Fruit fly (Drosophila melanogaster) whole organism, embryonic: Measurements from ENCODE around the gene CG14868.

Source experiments
- Atf3 ChIP-seq: fragments of 200-800 bp; sonication (Bioruptor generic); optimal IDR thresholded peaks from 3 replicates; lab custom pipeline; 2016; ENCODE audit warnings: missing biosample characterization, missing genetic modification characterization
- B-H2 ChIP-seq: fragments of 200-800 bp; sonication (Bioruptor generic); optimal IDR thresholded peaks from 2 replicates; lab custom pipeline; 2018; ENCODE audit warnings: missing biosample characterization, mild to moderate bottlenecking, missing genetic modification characterization
- CG10321 ChIP-seq: fragments of 200-800 bp; sonication (Bioruptor generic); IDR thresholded peaks from 2 replicates; pipeline ENCODE4 v1.3.6; 2022; ENCODE audit warnings: missing biosample characterization, missing genetic modification characterization
- CG11093 ChIP-seq: fragments of 200-800 bp; sonication (Bioruptor generic); IDR thresholded peaks from 3 replicates; pipeline ENCODE4 v1.3.6; 2022; ENCODE audit warnings: missing biosample characterization, missing genetic modification characterization
- CG11695 ChIP-seq: fragments of 200-800 bp; sonication (Bioruptor generic); IDR thresholded peaks from 3 replicates; pipeline ENCODE4 v1.3.6; 2022; ENCODE audit warnings: missing biosample characterization, missing genetic modification characterization
- CG13424 ChIP-seq: fragments of 200-800 bp; sonication (Bioruptor generic); optimal IDR thresholded peaks from 2 replicates; lab custom pipeline; 2019; ENCODE audit warnings: missing biosample characterization, mild to moderate bottlenecking, missing genetic modification characterization, moderate library complexity
- CG14441 ChIP-seq: fragments of 200-800 bp; sonication (Bioruptor generic); IDR thresholded peaks from 2 replicates; pipeline ENCODE4 v1.3.6; 2022; ENCODE audit warnings: missing biosample characterization, missing genetic modification characterization
- CG15696 ChIP-seq: fragments of 200-800 bp; sonication (Bioruptor generic); optimal IDR thresholded peaks from 2 replicates; lab custom pipeline; 2019; ENCODE audit warnings: missing biosample characterization, mild to moderate bottlenecking, missing genetic modification characterization, moderate library complexity
- CG17568 ChIP-seq: fragments of 200-800 bp; sonication (Bioruptor generic); optimal IDR thresholded peaks from 2 replicates; lab custom pipeline; 2018; ENCODE audit warnings: missing biosample characterization, mild to moderate bottlenecking, missing genetic modification characterization, moderate library complexity
- CG17829 ChIP-seq: fragments of 200-800 bp; optimal IDR thresholded peaks from 2 replicates; lab custom pipeline; 2019; ENCODE audit warnings: missing biosample characterization, mild to moderate bottlenecking, missing genetic modification characterization, moderate library complexity
- CG18011 ChIP-seq: fragments of 200-800 bp; sonication (Bioruptor generic); optimal IDR thresholded peaks from 2 replicates; lab custom pipeline; 2017; ENCODE audit warnings: missing biosample characterization, missing genetic modification characterization, mild to moderate bottlenecking, moderate library complexity, missing genotype
- CG2120 ChIP-seq: fragments of 200-800 bp; sonication (Bioruptor generic); optimal IDR thresholded peaks from 3 replicates; lab custom pipeline; 2016; ENCODE audit warnings: missing biosample characterization, missing genetic modification characterization
- CG30403 ChIP-seq: fragments of 200-800 bp; sonication (Bioruptor generic); optimal IDR thresholded peaks from 3 replicates; lab custom pipeline; 2016; ENCODE audit warnings: missing biosample characterization, missing genetic modification characterization
- CG32767 ChIP-seq: fragments of 200-800 bp; sonication (Bioruptor generic); IDR thresholded peaks from 2 replicates; pipeline ENCODE4 v1.3.6; 2022; ENCODE audit warnings: missing biosample characterization, missing genetic modification characterization
- CG34376 ChIP-seq: fragments of 200-800 bp; sonication (Bioruptor generic); optimal IDR thresholded peaks from 2 replicates; lab custom pipeline; 2018; ENCODE audit warnings: missing biosample characterization, mild to moderate bottlenecking, missing genetic modification characterization
- CG4707 ChIP-seq: fragments of 200-800 bp; sonication (Bioruptor generic); optimal IDR thresholded peaks from 2 replicates; lab custom pipeline; 2018; ENCODE audit warnings: missing biosample characterization, mild to moderate bottlenecking, missing genetic modification characterization, moderate library complexity
- CG6683 ChIP-seq: fragments of 200-800 bp; sonication (Bioruptor generic); optimal IDR thresholded peaks from 2 replicates; lab custom pipeline; 2017; ENCODE audit warnings: missing biosample characterization, mild to moderate bottlenecking, missing genetic modification characterization, missing genetic modification reagents
- CG8089 ChIP-seq: fragments of 200-800 bp; sonication (Bioruptor generic); optimal IDR thresholded peaks from 3 replicates; lab custom pipeline; 2016; ENCODE audit warnings: missing biosample characterization, missing genetic modification characterization
- CoRest ChIP-seq: fragments of 200-800 bp; sonication (Bioruptor generic); optimal IDR thresholded peaks from 3 replicates; lab custom pipeline; 2018; ENCODE audit warnings: missing biosample characterization, mild to moderate bottlenecking, missing genetic modification characterization, moderate library complexity
- E2f1 ChIP-seq: fragments of 200-800 bp; sonication (Bioruptor generic); IDR thresholded peaks from 2 replicates; pipeline ENCODE4 v1.3.6; 2022; ENCODE audit warnings: missing biosample characterization, missing genetic modification characterization
- Ets65A ChIP-seq: fragments of 200-800 bp; sonication (Bioruptor generic); peaks from one replicate; lab custom pipeline; 2016; ENCODE audit warnings: missing biosample characterization, missing genetic modification characterization
- HmgZ ChIP-seq: fragments of 200-800 bp; sonication (Bioruptor generic); optimal IDR thresholded peaks from 2 replicates; lab custom pipeline; 2018; ENCODE audit warnings: missing biosample characterization, mild to moderate bottlenecking, missing genetic modification characterization
- Hmx ChIP-seq: fragments of 200-800 bp; sonication (Bioruptor generic); optimal IDR thresholded peaks from 2 replicates; lab custom pipeline; 2016; ENCODE audit warnings: missing biosample characterization, missing genetic modification characterization
- Oli ChIP-seq: fragments of 200-800 bp; sonication (Bioruptor generic); optimal IDR thresholded peaks from 2 replicates; lab custom pipeline; 2018; ENCODE audit warnings: missing biosample characterization, mild to moderate bottlenecking, missing genetic modification characterization, moderate library complexity
- PHDP ChIP-seq: fragments of 200-800 bp; sonication (Bioruptor generic); optimal IDR thresholded peaks from 3 replicates; lab custom pipeline; 2018; ENCODE audit warnings: missing biosample characterization, mild to moderate bottlenecking, missing genetic modification characterization, moderate library complexity
- Ptx1 ChIP-seq: fragments of 200-800 bp; sonication (Bioruptor generic); IDR thresholded peaks from 2 replicates; pipeline ENCODE4 v1.3.6; 2022; ENCODE audit warnings: missing biosample characterization, missing genetic modification characterization
- Rfx ChIP-seq: fragments of 200-800 bp; sonication (Bioruptor generic); IDR thresholded peaks from 2 replicates; pipeline ENCODE4 v1.3.6; 2022; ENCODE audit warnings: missing biosample characterization, missing genetic modification characterization
- Rx ChIP-seq: fragments of 200-800 bp; sonication (Bioruptor generic); IDR thresholded peaks from 2 replicates; pipeline ENCODE4 v1.3.6; 2022; ENCODE audit warnings: missing biosample characterization, missing genetic modification characterization
- Trl ChIP-seq, 3 experiments: fragments of >200 bp in 2 of 3; fragments of 200-800 bp in 1 of 3; sonication (Bioruptor generic) in 1 of 3; optimal IDR thresholded peaks; 2 replicates in 1 of 3; 3 replicates in 2 of 3; lab custom pipeline; 2016 to 2017; ENCODE audit warnings: missing biosample characterization in 1 of 3, missing genetic modification characterization in 1 of 3
- Xbp1 ChIP-seq: fragments of 200-800 bp; sonication (Bioruptor generic); optimal IDR thresholded peaks from 3 replicates; lab custom pipeline; 2016; ENCODE audit warnings: missing biosample characterization, mild to moderate bottlenecking, missing genetic modification characterization
- Xrp1 ChIP-seq: fragments of 200-800 bp; sonication (Bioruptor generic); IDR thresholded peaks from 2 replicates; pipeline ENCODE4 v1.3.6; 2022; ENCODE audit warnings: missing biosample characterization, missing genetic modification characterization
- al ChIP-seq: fragments of 200-800 bp; sonication (Bioruptor generic); IDR thresholded peaks from 2 replicates; pipeline ENCODE4 v1.3.6; 2022; ENCODE audit warnings: missing biosample characterization, missing genetic modification characterization
- br ChIP-seq: fragments of >200 bp; optimal IDR thresholded peaks from 2 replicates; lab custom pipeline; 2017
- bsh ChIP-seq, 2 experiments: fragments of 200-800 bp; sonication (Bioruptor generic); optimal IDR thresholded peaks; 2 replicates each; lab custom pipeline; 2017 to 2018; ENCODE audit warnings: mild to moderate bottlenecking in 2 of 2, missing biosample characterization in 2 of 2, missing genetic modification characterization in 2 of 2, moderate library complexity in 1 of 2
- caup ChIP-seq: fragments of 200-800 bp; sonication (Bioruptor generic); optimal IDR thresholded peaks from 3 replicates; lab custom pipeline; 2017; ENCODE audit warnings: missing biosample characterization, mild to moderate bottlenecking, missing genetic modification characterization, moderate library complexity; ENCODE audit not compliant: severe bottlenecking
- da ChIP-seq: fragments of 200-800 bp; sonication (Bioruptor generic); optimal IDR thresholded peaks from 2 replicates; lab custom pipeline; 2016; ENCODE audit warnings: missing biosample characterization, missing genetic modification characterization
- dysf ChIP-seq: fragments of 200-800 bp; sonication (Bioruptor generic); IDR thresholded peaks from 3 replicates; pipeline ENCODE4 v1.3.6; 2022; ENCODE audit warnings: missing biosample characterization, missing genetic modification characterization
- ewg ChIP-seq: fragments of 200-800 bp; sonication (Bioruptor generic); optimal IDR thresholded peaks from 3 replicates; lab custom pipeline; 2017; ENCODE audit warnings: mild to moderate bottlenecking, missing biosample characterization, missing genetic modification reagents, missing genetic modification characterization
- fd3F ChIP-seq: fragments of 200-800 bp; sonication (Bioruptor generic); optimal IDR thresholded peaks from 2 replicates; lab custom pipeline; 2018; ENCODE audit warnings: missing biosample characterization, mild to moderate bottlenecking, missing genetic modification characterization, moderate library complexity
- grau ChIP-seq: fragments of 200-800 bp; optimal IDR thresholded peaks from 3 replicates; lab custom pipeline; 2019; ENCODE audit warnings: missing biosample characterization, mild to moderate bottlenecking, missing genetic modification characterization, moderate library complexity
- jing ChIP-seq: fragments of 200-800 bp; sonication (Bioruptor generic); optimal IDR thresholded peaks from 2 replicates; lab custom pipeline; 2018; ENCODE audit warnings: missing biosample characterization, mild to moderate bottlenecking, missing genetic modification characterization
- jumu ChIP-seq: fragments of 200-800 bp; sonication (Bioruptor generic); optimal IDR thresholded peaks from 3 replicates; lab custom pipeline; 2016; ENCODE audit warnings: missing biosample characterization, missing genetic modification characterization
- nerfin-1 ChIP-seq: fragments of 200-800 bp; sonication (Bioruptor generic); optimal IDR thresholded peaks from 3 replicates; lab custom pipeline; 2019; ENCODE audit warnings: missing biosample characterization, mild to moderate bottlenecking, missing genetic modification characterization, moderate library complexity
- nmo ChIP-seq: fragments of 200-800 bp; sonication (Bioruptor generic); optimal IDR thresholded peaks from 2 replicates; lab custom pipeline; 2018; ENCODE audit warnings: missing biosample characterization, mild to moderate bottlenecking, missing genetic modification characterization, moderate library complexity
- pros ChIP-seq: fragments of 200-800 bp; sonication (Bioruptor generic); optimal IDR thresholded peaks from 3 replicates; lab custom pipeline; 2019; ENCODE audit warnings: missing biosample characterization, mild to moderate bottlenecking, missing genetic modification characterization, moderate library complexity
- ro ChIP-seq: fragments of 200-800 bp; sonication (Bioruptor generic); IDR thresholded peaks from 2 replicates; pipeline ENCODE4 v1.3.6; 2022; ENCODE audit warnings: missing biosample characterization, missing genetic modification characterization
- sens ChIP-seq: fragments of 200-800 bp; sonication (Bioruptor generic); peaks from one replicate; lab custom pipeline; 2016; ENCODE audit warnings: missing biosample characterization, missing genetic modification characterization
- slbo ChIP-seq: fragments of 200-800 bp; sonication (Bioruptor generic); IDR thresholded peaks from 2 replicates; pipeline ENCODE4 v1.3.6; 2022; ENCODE audit warnings: missing biosample characterization, missing genetic modification characterization
- tgo ChIP-seq: fragments of 200-800 bp; sonication (Bioruptor generic); IDR thresholded peaks from 3 replicates; pipeline ENCODE4 v1.3.6; 2022; ENCODE audit warnings: missing biosample characterization, missing genetic modification characterization
- unpg ChIP-seq: fragments of 200-800 bp; sonication (Bioruptor generic); optimal IDR thresholded peaks from 3 replicates; lab custom pipeline; 2018; ENCODE audit warnings: missing biosample characterization, mild to moderate bottlenecking, missing genetic modification characterization, moderate library complexity
- wek ChIP-seq: fragments of 200-800 bp; sonication (Bioruptor generic); optimal IDR thresholded peaks from 3 replicates; lab custom pipeline; 2018; ENCODE audit warnings: missing biosample characterization, mild to moderate bottlenecking, missing genetic modification characterization, moderate library complexity

CG14868 gene

DNA sequence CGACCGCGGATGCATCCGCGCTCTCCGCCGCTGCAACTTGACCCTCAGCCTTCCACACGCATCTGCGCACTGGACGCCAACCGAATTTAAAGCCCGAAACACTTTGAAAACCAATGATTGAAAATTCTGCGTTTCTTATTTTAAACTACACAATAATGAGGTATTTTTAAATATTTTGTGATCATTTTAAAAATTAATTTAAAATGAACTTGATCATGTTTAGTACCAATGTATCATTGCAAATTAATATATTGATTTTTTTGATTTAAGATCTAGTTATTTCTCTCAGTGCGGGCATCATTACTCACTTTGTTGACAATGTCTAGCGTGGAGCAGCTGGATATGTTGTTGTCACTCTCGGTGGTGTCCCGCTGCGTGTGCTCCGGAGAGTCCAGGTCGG is 2.9 kb downstream of the CG14868 start:
- peak; percentile 25 for TF ChIP-seq Oli (tag; lab: Kevin White, UChicago)
- TF ChIP-seq CG11695 (GFP tag; lab: Robert Waterston, UW), result peak; percentile 61; the same call in 2 of the 3 replicates
- no peak for TF ChIP-seq CG15696 (tag; lab: Kevin White, UChicago)
- TF ChIP-seq E2f1 (GFP tag; lab: Robert Waterston, UW), result 0 out of 2 replicates have a peak, but pooled peaks have one; percentile 21
- 0 out of 2 replicates have a peak, but pooled peaks have one; percentile 8 for TF ChIP-seq CG10321 (GFP tag; lab: Robert Waterston, UW)
- no peak for TF ChIP-seq wek
- peak; percentile 74 for TF ChIP-seq unpg (GFP tag; lab: Kevin White, UChicago)
- TF ChIP-seq Trl (optimal IDR thresholded peaks at IDR 0.05; lab: Kevin White, UChicago), result no peak
- TF ChIP-seq Trl (GFP tag; optimal IDR thresholded peaks at IDR 0.05; lab: Kevin White, UChicago), result no peak
- no peak for TF ChIP-seq CG17568 (GFP tag; lab: Kevin White, UChicago)
- TF ChIP-seq CG13424 (tag; lab: Kevin White, UChicago), result peak; percentile 40
- peak; percentile 28 for TF ChIP-seq Xbp1
- peak; percentile 39; the same call in 1 of the 2 replicates for TF ChIP-seq Ptx1 (GFP tag; lab: Robert Waterston, UW)
- TF ChIP-seq Atf3 (GFP tag; lab: Kevin White, UChicago), result no peak
- no peak for TF ChIP-seq pros (GFP tag; lab: Kevin White, UChicago)
- no peak for TF ChIP-seq caup (GFP tag; lab: Kevin White, UChicago)
- TF ChIP-seq al (GFP tag; lab: Robert Waterston, UW), result peak; percentile 33; the same call in 1 of the 2 replicates
- no peak for TF ChIP-seq CG8089 (GFP tag; lab: Kevin White, UChicago)
- TF ChIP-seq B-H2, result no peak
- TF ChIP-seq dysf, result peak; percentile 40; the same call in 1 of the 3 replicates
- TF ChIP-seq Hmx (GFP tag; lab: Kevin White, UChicago), result no peak
- no peak for TF ChIP-seq nerfin-1 (tag; lab: Kevin White, UChicago)
- peak; percentile 63 for TF ChIP-seq CG30403 (GFP tag; lab: Kevin White, UChicago)
- peak; percentile 83 for TF ChIP-seq ewg
- peak; percentile 40 for TF ChIP-seq CG17829 (tag; lab: Kevin White, UChicago)
- TF ChIP-seq da (GFP tag; lab: Kevin White, UChicago), result no peak
- TF ChIP-seq tgo, result peak; percentile 59
- peak; percentile 51 for TF ChIP-seq grau (tag; lab: Kevin White, UChicago)
- TF ChIP-seq PHDP, result peak; percentile 63
- TF ChIP-seq CG34376 (GFP tag; lab: Kevin White, UChicago), result no peak
- no peak for TF ChIP-seq jumu (GFP tag; lab: Kevin White, UChicago)
- no peak for TF ChIP-seq CG11093 (GFP tag; lab: Robert Waterston, UW)
- peak in 1 of 2 experiments; percentile 62 for TF ChIP-seq bsh (GFP tag; optimal IDR thresholded peaks at IDR 0.05; lab: Kevin White, UChicago)
- TF ChIP-seq CG2120 (GFP tag; lab: Kevin White, UChicago), result peak; percentile 35
- TF ChIP-seq sens (GFP tag; lab: Kevin White, UChicago), result peak; percentile 75
- no peak for TF ChIP-seq CG4707 (GFP tag; lab: Kevin White, UChicago)
- TF ChIP-seq ro, result no peak
- peak; percentile 9; the same call in 1 of the 2 replicates for TF ChIP-seq CG32767 (GFP tag; lab: Robert Waterston, UW)
- TF ChIP-seq fd3F, result peak; percentile 8
- no peak for TF ChIP-seq CoRest
- TF ChIP-seq Rfx, result peak; percentile 39
- no peak for TF ChIP-seq jing (GFP tag; lab: Kevin White, UChicago)
- peak; percentile 51 for TF ChIP-seq CG14441 (GFP tag; lab: Robert Waterston, UW)
- no peak for TF ChIP-seq CG18011 (GFP tag; lab: Kevin White, UChicago)
- peak; percentile 8 for TF ChIP-seq CG6683 (GFP tag; lab: Kevin White, UChicago)
- no peak for TF ChIP-seq br
- peak; percentile 68 for TF ChIP-seq Ets65A (GFP tag; lab: Kevin White, UChicago)
- peak; percentile 29 for TF ChIP-seq HmgZ (tag; lab: Kevin White, UChicago)
- TF ChIP-seq slbo (GFP tag; lab: Robert Waterston, UW), result peak; percentile 66
- peak; percentile 31 for TF ChIP-seq nmo (GFP tag; lab: Kevin White, UChicago)
- TF ChIP-seq Xrp1 (GFP tag; lab: Robert Waterston, UW), result peak; percentile 41; the same call in 1 of the 2 replicates
- TF ChIP-seq Rx, result no peak
